Worm (Caenorhabditis elegans) whole organism, young adult: ENCODE results near the gene nhr-111.

Experiments used
- ama-1 ChIP-seq, 3 experiments: fragments of 150-350 bp in 1 of 3; sonication (generic microtip) in 2 of 3; optimal IDR thresholded peaks; 2 replicates each; lab custom pipeline; 2014 to 2018; ENCODE audit warnings: missing biosample characterization in 2 of 3, missing genetic modification characterization in 2 of 3, missing genetic modification reagents in 2 of 3
- egrh-3 ChIP-seq: fragments of 200-800 bp; sonication (Bioruptor generic); IDR thresholded peaks from 2 replicates; pipeline ENCODE4 v1.3.6; 2022; ENCODE audit warnings: missing genetic modification reagents, missing genetic modification characterization, missing compliant biosample characterization
- mxl-1 ChIP-seq: sonication (generic microtip); optimal IDR thresholded peaks from 2 replicates; lab custom pipeline; 2016; ENCODE audit warnings: missing genetic modification characterization, missing compliant biosample characterization
- rpc-1 ChIP-seq, 2 experiments: fragments of 150-350 bp in 1 of 2; sonication (generic microtip) in 1 of 2; optimal IDR thresholded peaks; 2 replicates each; lab custom pipeline; 2014 to 2018; ENCODE audit warnings: missing biosample characterization in 1 of 2, missing genetic modification characterization in 1 of 2, missing genetic modification reagents in 1 of 2, missing genotype in 1 of 2
- unc-62 ChIP-seq: fragments of 150-350 bp; optimal IDR thresholded peaks from 2 replicates; lab custom pipeline; 2014; ENCODE audit warnings: missing biosample characterization, missing genetic modification reagents, missing genetic modification characterization
- zim-3 ChIP-seq: sonication (generic microtip); optimal IDR thresholded peaks from 2 replicates; lab custom pipeline; 2017; ENCODE audit warnings: mild to moderate bottlenecking, missing genetic modification characterization, moderate library complexity, missing compliant biosample characterization

ce11 chrV:16090685-16091084 lies 34.0 kb downstream of the nhr-111 start, which contains the start of gene F22B8.3:
- TF ChIP-seq rpc-1 (optimal IDR thresholded peaks at IDR 0.05; lab: Kevin White, UChicago), result no peak
- no peak for TF ChIP-seq rpc-1 (tag; optimal IDR thresholded peaks at IDR 0.05; lab: Kevin White, UChicago)
- TF ChIP-seq zim-3 (tag; lab: Kevin White, UChicago), result no peak
- no peak for TF ChIP-seq ama-1 (optimal IDR thresholded peaks at IDR 0.05; lab: Kevin White, UChicago)
- no peak for TF ChIP-seq ama-1 (GFP tag; optimal IDR thresholded peaks at IDR 0.05; lab: Kevin White, UChicago)
- no peak for TF ChIP-seq egrh-3 (GFP tag; lab: Robert Waterston, UW)
- TF ChIP-seq mxl-1 (tag; lab: Kevin White, UChicago), result no peak
- no peak for TF ChIP-seq unc-62
